Worm (Caenorhabditis elegans) whole organism, young adult: ENCODE results near the gene F20D6.5.

Source experiments
- B0261.1 ChIP-seq: sonication (generic microtip); optimal IDR thresholded peaks from 2 replicates; lab custom pipeline; 2016; ENCODE audit warnings: mild to moderate bottlenecking, missing genetic modification characterization, moderate library complexity, missing compliant biosample characterization
- F23B12.7 ChIP-seq: sonication (generic microtip); optimal IDR thresholded peaks from 2 replicates; lab custom pipeline; 2017; ENCODE audit warnings: missing genetic modification characterization, mild to moderate bottlenecking, missing compliant biosample characterization, antibody characterized with exemption, moderate library complexity; ENCODE audit not compliant: insufficient read depth
- F39B2.1 ChIP-seq: fragments of 200-800 bp; sonication (Bioruptor generic); IDR thresholded peaks from 2 replicates; pipeline ENCODE4 v1.3.6; 2022; ENCODE audit warnings: missing genetic modification reagents, missing genetic modification characterization, missing compliant biosample characterization
- F55B11.4 ChIP-seq: sonication (generic microtip); optimal IDR thresholded peaks from 2 replicates; lab custom pipeline; 2016; ENCODE audit warnings: missing compliant biosample characterization, missing genetic modification characterization, borderline replicate concordance; ENCODE audit not compliant: insufficient read depth
- attf-5 ChIP-seq: fragments of 200-800 bp; sonication (Bioruptor generic); optimal IDR thresholded peaks from 2 replicates; lab custom pipeline; 2018; ENCODE audit warnings: mild to moderate bottlenecking, missing genetic modification characterization, missing compliant biosample characterization
- bed-2 ChIP-seq: fragments of 200-800 bp; sonication (Bioruptor generic); IDR thresholded peaks from 2 replicates; pipeline ENCODE4 v1.3.6; 2022; ENCODE audit warnings: missing genetic modification reagents, missing genetic modification characterization, missing compliant biosample characterization
- cebp-1 ChIP-seq, 2 experiments: fragments of 200-800 bp in 1 of 2; sonication (Bioruptor generic) in 1 of 2; sonication (generic microtip) in 1 of 2; IDR thresholded peaks in 1 of 2; optimal IDR thresholded peaks in 1 of 2; 2 replicates each; pipeline versions ENCODE4 v1.3.6 to Lab custom; 2017 to 2022; ENCODE audit warnings: missing compliant biosample characterization in 2 of 2, missing genetic modification characterization in 2 of 2, mild to moderate bottlenecking in 1 of 2, missing genetic modification reagents in 1 of 2, moderate library complexity in 1 of 2
- cebp-2 ChIP-seq: fragments of 200-800 bp; sonication (Bioruptor generic); IDR thresholded peaks from 2 replicates; pipeline ENCODE4 v1.3.6; 2022; ENCODE audit warnings: missing genetic modification characterization, missing compliant biosample characterization
- ceh-27 ChIP-seq: fragments of 200-800 bp; sonication (Bioruptor generic); optimal IDR thresholded peaks from 2 replicates; lab custom pipeline; 2018; ENCODE audit warnings: mild to moderate bottlenecking, missing genetic modification characterization, moderate library complexity, missing compliant biosample characterization
- dox-1 ChIP-seq: fragments of 200-800 bp; sonication (Bioruptor generic); IDR thresholded peaks from 2 replicates; pipeline ENCODE4 v1.3.6; 2022; ENCODE audit warnings: missing genetic modification reagents, missing genetic modification characterization, missing compliant biosample characterization
- dpff-1 ChIP-seq: sonication (generic microtip); optimal IDR thresholded peaks from 2 replicates; lab custom pipeline; 2017; ENCODE audit warnings: mild to moderate bottlenecking, missing genetic modification characterization, missing compliant biosample characterization
- gei-17 ChIP-seq: fragments of 200-800 bp; sonication (Bioruptor generic); optimal IDR thresholded peaks from 2 replicates; lab custom pipeline; 2018; ENCODE audit warnings: mild to moderate bottlenecking, missing genetic modification characterization, missing compliant biosample characterization
- hmg-1.2 ChIP-seq: fragments of 200-800 bp; sonication (Bioruptor generic); IDR thresholded peaks from 2 replicates; pipeline ENCODE4 v1.3.6; 2022; ENCODE audit warnings: missing genetic modification reagents, missing genetic modification characterization, missing compliant biosample characterization
- hsf-1 ChIP-seq: fragments of 200-800 bp; sonication (Bioruptor generic); IDR thresholded peaks from 2 replicates; pipeline ENCODE4 v1.3.6; 2022; ENCODE audit warnings: missing genetic modification reagents, missing genetic modification characterization, missing compliant biosample characterization
- let-607 ChIP-seq, 2 experiments: fragments of 200-800 bp in 1 of 2; sonication (Bioruptor generic) in 1 of 2; sonication (generic microtip) in 1 of 2; optimal IDR thresholded peaks; 2 replicates each; lab custom pipeline; 2016 to 2018; ENCODE audit warnings: mild to moderate bottlenecking in 2 of 2, missing compliant biosample characterization in 2 of 2, missing genetic modification characterization in 2 of 2, moderate library complexity in 2 of 2, missing genotype in 1 of 2
- lin-35 ChIP-seq, 3 experiments: fragments of 150-350 bp in 2 of 3; sonication (generic microtip) in 1 of 3; optimal IDR thresholded peaks; 2 replicates each; lab custom pipeline; 2014 to 2018; ENCODE audit warnings: missing biosample characterization in 3 of 3, missing genetic modification characterization in 3 of 3, missing genetic modification reagents in 3 of 3
- lsy-27 ChIP-seq: sonication (generic microtip); optimal IDR thresholded peaks from 2 replicates; lab custom pipeline; 2017; ENCODE audit warnings: missing genetic modification characterization, mild to moderate bottlenecking, missing compliant biosample characterization, antibody characterized with exemption, missing genotype, borderline replicate concordance; ENCODE audit not compliant: insufficient read depth
- madf-6 ChIP-seq: fragments of 200-800 bp; sonication (Bioruptor generic); IDR thresholded peaks from 2 replicates; pipeline ENCODE4 v1.3.6; 2022; ENCODE audit warnings: missing genetic modification reagents, missing genetic modification characterization, missing compliant biosample characterization
- mcd-1 ChIP-seq: fragments of 200-800 bp; sonication (Bioruptor generic); IDR thresholded peaks from 2 replicates; pipeline ENCODE4 v1.3.6; 2022; ENCODE audit warnings: missing genetic modification reagents, missing genetic modification characterization, missing compliant biosample characterization
- nhr-179 ChIP-seq: sonication (generic microtip); optimal IDR thresholded peaks from 2 replicates; lab custom pipeline; 2016; ENCODE audit warnings: mild to moderate bottlenecking, missing genetic modification characterization, missing compliant biosample characterization
- rcor-1 ChIP-seq: fragments of 200-800 bp; sonication (Bioruptor generic); IDR thresholded peaks from 2 replicates; pipeline ENCODE4 v1.3.6; 2022; ENCODE audit warnings: missing genetic modification reagents, missing genetic modification characterization, missing compliant biosample characterization
- repo-1 ChIP-seq: sonication (generic microtip); optimal IDR thresholded peaks from 2 replicates; lab custom pipeline; 2017; ENCODE audit warnings: mild to moderate bottlenecking, missing genetic modification characterization, missing compliant biosample characterization
- sea-2 ChIP-seq: fragments of 200-800 bp; sonication (Bioruptor generic); IDR thresholded peaks from 2 replicates; pipeline ENCODE4 v1.3.6; 2022; ENCODE audit warnings: missing genetic modification characterization, missing compliant biosample characterization
- snpc-1.3 ChIP-seq: sonication (generic microtip); optimal IDR thresholded peaks from 2 replicates; lab custom pipeline; 2017; ENCODE audit warnings: missing genetic modification characterization, mild to moderate bottlenecking, missing compliant biosample characterization, antibody characterized with exemption, moderate library complexity, missing genotype, missing genetic modification reagents; ENCODE audit not compliant: insufficient read depth
- somi-1 ChIP-seq: fragments of 200-800 bp; sonication (Bioruptor generic); optimal IDR thresholded peaks from 2 replicates; lab custom pipeline; 2018; ENCODE audit warnings: mild to moderate bottlenecking, missing genetic modification characterization, missing compliant biosample characterization
- sptf-2 ChIP-seq: fragments of 200-800 bp; sonication (Bioruptor generic); optimal IDR thresholded peaks from 2 replicates; lab custom pipeline; 2018; ENCODE audit warnings: mild to moderate bottlenecking, missing genetic modification characterization, missing compliant biosample characterization
- ztf-22 ChIP-seq: fragments of 200-800 bp; sonication (Bioruptor generic); optimal IDR thresholded peaks from 2 replicates; lab custom pipeline; 2018; ENCODE audit warnings: mild to moderate bottlenecking, missing genetic modification characterization, moderate library complexity, missing compliant biosample characterization
- ztf-26 ChIP-seq: sonication (generic microtip); optimal IDR thresholded peaks from 2 replicates; lab custom pipeline; 2017; ENCODE audit warnings: missing genetic modification characterization, missing compliant biosample characterization
- ztf-6 ChIP-seq: fragments of 200-800 bp; sonication (Bioruptor generic); IDR thresholded peaks from 2 replicates; pipeline ENCODE4 v1.3.6; 2022; ENCODE audit warnings: missing genetic modification reagents, missing genetic modification characterization, missing compliant biosample characterization

F20D6.5 gene

DNA sequence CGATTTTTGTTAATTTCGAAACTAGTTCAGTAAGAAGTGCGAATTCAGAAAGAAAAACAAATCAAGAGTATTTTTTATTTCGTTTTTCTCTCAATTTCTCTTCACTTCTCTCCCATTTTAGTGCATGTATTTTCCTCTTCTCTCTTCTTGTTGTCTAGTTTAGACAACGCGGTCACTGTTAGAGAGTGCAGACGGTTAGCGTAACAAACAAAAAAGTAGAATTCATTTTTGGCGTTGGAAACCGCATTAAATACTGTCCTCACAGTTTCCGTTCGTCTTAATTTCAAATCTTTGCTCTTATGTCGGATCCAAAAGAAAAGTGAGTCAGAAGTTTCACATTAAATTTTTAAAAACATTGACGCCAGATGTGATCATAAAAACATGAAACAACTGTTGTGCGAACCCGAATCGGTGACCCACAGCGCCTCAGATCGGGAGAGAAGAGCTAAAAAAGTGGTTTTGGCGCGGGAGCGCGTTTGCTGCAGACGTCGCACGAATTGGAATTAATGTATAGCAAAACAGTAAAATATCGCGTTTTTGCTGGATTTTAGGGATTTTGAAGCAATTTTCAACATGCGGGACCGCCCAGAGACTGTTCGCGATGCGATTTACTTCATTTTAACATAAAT is 17.3 kb downstream of the F20D6.5 start, which contains the start of gene srp-7 (continued):
- no peak for TF ChIP-seq lsy-27 (tag; lab: Kevin White, UChicago)
- TF ChIP-seq sea-2 (GFP tag; lab: Robert Waterston, UW) = no peak
- TF ChIP-seq F55B11.4 = no peak
- TF ChIP-seq ztf-6 (GFP tag; lab: Robert Waterston, UW) = no peak
- no peak for TF ChIP-seq F39B2.1 (GFP tag; lab: Robert Waterston, UW)
- TF ChIP-seq madf-6 (GFP tag; lab: Robert Waterston, UW) = 0 out of 2 replicates have a peak, but pooled peaks have one; percentile 28
- TF ChIP-seq somi-1 (GFP tag; lab: Kevin White, UChicago) = no peak
- TF ChIP-seq bed-2 = no peak
- TF ChIP-seq dox-1 (GFP tag; lab: Robert Waterston, UW) = no peak; the same call in 1 of the 2 replicates
- TF ChIP-seq ztf-22 (GFP tag; lab: Kevin White, UChicago) = no peak
- TF ChIP-seq B0261.1 (tag; lab: Kevin White, UChicago) = no peak
- TF ChIP-seq snpc-1.3 (tag; lab: Kevin White, UChicago) = no peak

DNA sequence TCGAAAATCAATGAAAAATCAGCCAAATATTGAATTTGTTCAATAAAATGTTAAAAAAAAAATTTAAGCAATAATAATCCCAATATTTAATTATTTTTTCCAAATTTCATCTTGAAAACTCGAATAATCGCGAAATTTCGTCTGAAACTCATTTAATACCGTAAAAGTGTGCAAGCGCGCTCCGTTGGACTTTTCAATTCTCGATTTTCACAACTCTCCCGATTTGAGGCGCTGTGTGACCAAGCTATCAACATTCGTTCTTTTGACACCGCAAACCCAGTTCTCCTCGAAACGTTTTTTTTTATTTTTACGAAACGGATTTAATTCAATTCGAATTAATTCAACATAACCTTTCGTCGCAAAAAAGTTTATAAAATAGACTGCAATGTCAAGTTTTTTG is 19.0 kb downstream of the F20D6.5 start:
- peak; percentile 64; the same call in 1 of the 2 replicates for TF ChIP-seq mcd-1 (GFP tag; lab: Robert Waterston, UW)

DNA sequence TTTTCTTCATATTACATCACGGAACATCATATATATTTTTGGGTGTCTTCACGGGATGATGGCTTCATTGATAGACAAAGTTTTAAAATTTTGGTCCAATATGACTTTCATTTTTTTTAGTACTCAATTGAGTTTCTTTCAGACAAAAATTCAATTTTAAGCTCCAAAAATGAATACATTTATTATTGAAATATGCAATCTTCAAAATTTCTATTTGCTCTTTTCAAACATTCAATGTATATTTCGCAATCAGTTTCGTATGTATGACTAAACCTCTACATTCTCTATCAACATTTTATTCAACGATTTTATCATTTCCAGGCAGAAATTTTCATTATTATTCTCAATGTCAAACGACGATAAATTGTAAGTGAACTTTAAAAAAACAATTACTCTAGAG is 21.6 kb downstream of the F20D6.5 start, which contains the start of gene srp-8:
TSS of gene srp-8 (plus strand) at position 301 of the 400 bp plus-strand sequence.
- TF ChIP-seq lin-35 (GFP tag; optimal IDR thresholded peaks at IDR 0.05; lab: Kevin White, UChicago) (no peak), attf-5 (GFP tag; lab: Kevin White, UChicago) (no peak), nhr-179 (no peak), cebp-1 (GFP tag; IDR thresholded peaks at IDR 0.05; lab: Robert Waterston, UW) (peak; percentile 59; the same call in 1 of the 2 replicates), cebp-1 (tag; optimal IDR thresholded peaks at IDR 0.05; lab: Kevin White, UChicago) (no peak), repo-1 (tag; lab: Kevin White, UChicago) (no peak)

DNA sequence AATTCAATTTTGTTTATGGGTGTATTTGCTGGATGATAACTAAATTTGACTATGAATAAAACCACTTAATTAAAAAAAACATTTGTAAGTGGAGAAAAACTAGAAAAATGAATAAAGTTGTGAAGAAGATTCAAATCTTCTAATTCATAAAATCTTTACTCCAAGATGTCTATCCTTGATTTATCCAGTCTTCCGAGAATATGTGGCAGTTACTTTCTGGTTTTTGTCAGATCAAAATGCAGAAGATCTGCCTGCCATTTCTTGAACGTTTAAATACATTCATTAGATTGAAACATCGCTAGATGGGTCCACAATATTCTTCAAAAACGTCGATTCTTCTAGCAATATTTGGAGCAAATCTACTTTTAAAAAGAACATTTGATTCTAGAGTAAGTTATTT is 24.0 kb downstream of the F20D6.5 start, which contains the start of gene F20D6.2:
TSS of gene F20D6.2 (plus strand) at position 301 of the 400 bp plus-strand sequence.
- no peak for TF ChIP-seq repo-1 (tag; lab: Kevin White, UChicago)
- no peak for TF ChIP-seq ceh-27 (GFP tag; lab: Kevin White, UChicago)
- TF ChIP-seq ztf-26 (tag; lab: Kevin White, UChicago) = no peak
- no peak for TF ChIP-seq let-607 (tag; optimal IDR thresholded peaks at IDR 0.05; lab: Kevin White, UChicago)
- TF ChIP-seq gei-17 = no peak
- no peak for TF ChIP-seq hsf-1 (GFP tag; lab: Robert Waterston, UW)
- no peak for TF ChIP-seq rcor-1 (GFP tag; lab: Robert Waterston, UW)
- no peak for TF ChIP-seq attf-5 (GFP tag; lab: Kevin White, UChicago)
- TF ChIP-seq F23B12.7 (tag; lab: Kevin White, UChicago) = no peak
- TF ChIP-seq sptf-2 (GFP tag; lab: Kevin White, UChicago) = no peak
- TF ChIP-seq dpff-1 (tag; lab: Kevin White, UChicago) = no peak
- no peak for TF ChIP-seq hmg-1.2 (GFP tag; lab: Robert Waterston, UW)
- TF ChIP-seq snpc-1.3 (tag; lab: Kevin White, UChicago) = no peak
- no peak for TF ChIP-seq cebp-2 (GFP tag; lab: Robert Waterston, UW)
